Fruit fly (Drosophila melanogaster) whole organism, prepupa: ENCODE data around the gene TP53INP.

Experiments used
- CG10631 ChIP-seq: fragments of 200-800 bp; sonication (Bioruptor generic); optimal IDR thresholded peaks from 2 replicates; lab custom pipeline; 2016; ENCODE audit warnings: missing biosample characterization, missing genetic modification characterization
- CG10669 ChIP-seq: fragments of 200-800 bp; sonication (Bioruptor generic); optimal IDR thresholded peaks from 3 replicates; lab custom pipeline; 2018; ENCODE audit warnings: missing biosample characterization, mild to moderate bottlenecking, missing genetic modification characterization, moderate library complexity
- CG11294 ChIP-seq: fragments of 200-800 bp; sonication (Bioruptor generic); IDR thresholded peaks from 2 replicates; pipeline ENCODE4 v1.3.6; 2022; ENCODE audit warnings: missing biosample characterization, missing genetic modification characterization
- CG11762 ChIP-seq: fragments of 200-800 bp; sonication (Bioruptor generic); optimal IDR thresholded peaks from 3 replicates; lab custom pipeline; 2016; ENCODE audit warnings: missing biosample characterization, missing genetic modification characterization; ENCODE audit not compliant: insufficient read depth
- CG11902 ChIP-seq: fragments of 200-800 bp; sonication (Bioruptor generic); optimal IDR thresholded peaks from 3 replicates; lab custom pipeline; 2016; ENCODE audit warnings: missing biosample characterization, missing genetic modification characterization
- CG1621 ChIP-seq: fragments of 200-800 bp; sonication (Bioruptor generic); optimal IDR thresholded peaks from 3 replicates; lab custom pipeline; 2018; ENCODE audit warnings: missing biosample characterization, mild to moderate bottlenecking, missing genetic modification characterization
- CG16779 ChIP-seq: fragments of 200-800 bp; sonication (Bioruptor generic); optimal IDR thresholded peaks from 3 replicates; lab custom pipeline; 2017; ENCODE audit warnings: missing biosample characterization, mild to moderate bottlenecking, missing genetic modification characterization
- CG3032 ChIP-seq: fragments of 200-800 bp; optimal IDR thresholded peaks from 2 replicates; lab custom pipeline; 2019; ENCODE audit warnings: missing biosample characterization, mild to moderate bottlenecking, missing genetic modification characterization, moderate library complexity
- CG31627 ChIP-seq: fragments of 200-800 bp; sonication (Bioruptor generic); optimal IDR thresholded peaks from 3 replicates; lab custom pipeline; 2016; ENCODE audit warnings: missing biosample characterization, missing genetic modification characterization
- CG32006 ChIP-seq: fragments of 200-800 bp; sonication (Bioruptor generic); optimal IDR thresholded peaks from 3 replicates; lab custom pipeline; 2017; ENCODE audit warnings: missing biosample characterization, mild to moderate bottlenecking, missing genetic modification characterization
- CG34406 ChIP-seq: fragments of 200-800 bp; sonication (Bioruptor generic); optimal IDR thresholded peaks from 3 replicates; lab custom pipeline; 2016; ENCODE audit warnings: missing biosample characterization, missing genetic modification characterization
- CG3919 ChIP-seq: fragments of 200-800 bp; sonication (Bioruptor generic); optimal IDR thresholded peaks from 3 replicates; lab custom pipeline; 2016; ENCODE audit warnings: missing biosample characterization, missing genetic modification characterization
- CG6163 ChIP-seq: fragments of 200-800 bp; sonication (Bioruptor generic); IDR thresholded peaks from 3 replicates; pipeline ENCODE4 v1.3.6; 2022; ENCODE audit warnings: missing biosample characterization, missing genetic modification characterization
- CG6276 ChIP-seq: fragments of 200-800 bp; sonication (Bioruptor generic); optimal IDR thresholded peaks from 2 replicates; lab custom pipeline; 2017; ENCODE audit warnings: missing biosample characterization, mild to moderate bottlenecking, missing genetic modification characterization
- CG6792 ChIP-seq: fragments of 200-800 bp; sonication (Bioruptor generic); optimal IDR thresholded peaks from 3 replicates; lab custom pipeline; 2016; ENCODE audit warnings: missing biosample characterization, missing genetic modification characterization
- CG6808 ChIP-seq: fragments of 200-800 bp; sonication (Bioruptor generic); optimal IDR thresholded peaks from 3 replicates; lab custom pipeline; 2017; ENCODE audit warnings: missing biosample characterization, missing genetic modification characterization, mild to moderate bottlenecking, moderate library complexity, missing genetic modification reagents
- CG6854 ChIP-seq: fragments of 200-800 bp; sonication (Bioruptor generic); optimal IDR thresholded peaks from 2 replicates; lab custom pipeline; 2017; ENCODE audit warnings: missing biosample characterization, mild to moderate bottlenecking, missing genetic modification characterization
- CG7368 ChIP-seq: fragments of 200-800 bp; sonication (Bioruptor generic); optimal IDR thresholded peaks from 3 replicates; lab custom pipeline; 2016; ENCODE audit warnings: missing biosample characterization, missing genetic modification characterization
- CG8119 ChIP-seq: fragments of 200-800 bp; sonication (Bioruptor generic); IDR thresholded peaks from 3 replicates; pipeline ENCODE4 v1.3.6; 2022; ENCODE audit warnings: missing biosample characterization, missing genetic modification characterization
- CG8632 ChIP-seq: fragments of 200-800 bp; sonication (Bioruptor generic); optimal IDR thresholded peaks from 3 replicates; lab custom pipeline; 2016; ENCODE audit warnings: missing biosample characterization, missing genetic modification characterization
- CG9139 ChIP-seq: fragments of 200-800 bp; sonication (Bioruptor generic); optimal IDR thresholded peaks from 3 replicates; lab custom pipeline; 2017; ENCODE audit warnings: missing biosample characterization, mild to moderate bottlenecking, missing genetic modification characterization
- Eip75B ChIP-seq: fragments of 200-800 bp; sonication (Bioruptor generic); optimal IDR thresholded peaks from 3 replicates; lab custom pipeline; 2016; ENCODE audit warnings: missing biosample characterization, missing genetic modification characterization
- Eip78C ChIP-seq: fragments of 200-800 bp; sonication (Bioruptor generic); peaks from one replicate; lab custom pipeline; 2016; ENCODE audit warnings: missing biosample characterization, missing genetic modification characterization
- Eip93F ChIP-seq: fragments of 200-800 bp; sonication (Bioruptor generic); optimal IDR thresholded peaks from 2 replicates; lab custom pipeline; 2016; ENCODE audit warnings: missing biosample characterization, mild to moderate bottlenecking, missing genetic modification characterization
- Ets96B ChIP-seq: fragments of 200-800 bp; optimal IDR thresholded peaks from 2 replicates; lab custom pipeline; 2019; ENCODE audit warnings: missing biosample characterization, mild to moderate bottlenecking, missing genetic modification characterization, moderate library complexity
- Gug ChIP-seq: fragments of 200-800 bp; sonication (Bioruptor generic); IDR thresholded peaks from 2 replicates; pipeline ENCODE4 v1.3.6; 2022; ENCODE audit warnings: missing biosample characterization, missing genetic modification characterization
- Hr38 ChIP-seq: sonication (Bioruptor generic); optimal IDR thresholded peaks from 2 replicates; lab custom pipeline; 2016; ENCODE audit warnings: missing biosample characterization, missing genetic modification characterization
- Hr4 ChIP-seq: fragments of 200-800 bp; sonication (Bioruptor generic); optimal IDR thresholded peaks from 3 replicates; lab custom pipeline; 2016; ENCODE audit warnings: missing biosample characterization, missing genetic modification characterization
- Lpt ChIP-seq: fragments of 200-800 bp; sonication (Bioruptor generic); optimal IDR thresholded peaks from 3 replicates; lab custom pipeline; 2016; ENCODE audit warnings: missing biosample characterization, missing genetic modification characterization
- Met ChIP-seq: fragments of 200-800 bp; sonication (Bioruptor generic); optimal IDR thresholded peaks from 3 replicates; lab custom pipeline; 2016; ENCODE audit warnings: missing biosample characterization, missing genetic modification characterization
- OdsH ChIP-seq: fragments of 200-800 bp; sonication (Bioruptor generic); optimal IDR thresholded peaks from 3 replicates; lab custom pipeline; 2016; ENCODE audit warnings: missing biosample characterization, missing genetic modification characterization
- Sox102F ChIP-seq: fragments of 200-800 bp; sonication (Bioruptor generic); optimal IDR thresholded peaks from 2 replicates; lab custom pipeline; 2016; ENCODE audit warnings: missing biosample characterization, mild to moderate bottlenecking, missing genetic modification characterization
- Sox14 ChIP-seq: fragments of 200-800 bp; sonication (Bioruptor generic); optimal IDR thresholded peaks from 3 replicates; lab custom pipeline; 2016; ENCODE audit warnings: missing biosample characterization, missing genetic modification characterization
- Sox15 ChIP-seq: fragments of 200-800 bp; sonication (Bioruptor generic); optimal IDR thresholded peaks from 3 replicates; lab custom pipeline; 2016; ENCODE audit warnings: missing biosample characterization, missing genetic modification characterization
- acj6 ChIP-seq: fragments of 200-800 bp; sonication (Bioruptor generic); optimal IDR thresholded peaks from 3 replicates; lab custom pipeline; 2016; ENCODE audit warnings: missing biosample characterization, missing genetic modification characterization
- cyc ChIP-seq: fragments of 200-800 bp; sonication (Bioruptor generic); optimal IDR thresholded peaks from 3 replicates; lab custom pipeline; 2016; ENCODE audit warnings: missing biosample characterization, missing genetic modification characterization
- dac ChIP-seq: fragments of 200-800 bp; sonication (Bioruptor generic); optimal IDR thresholded peaks from 2 replicates; lab custom pipeline; 2017; ENCODE audit warnings: missing biosample characterization, mild to moderate bottlenecking, missing genetic modification characterization
- dsx ChIP-seq: fragments of 200-800 bp; optimal IDR thresholded peaks from 3 replicates; lab custom pipeline; 2019; ENCODE audit warnings: missing biosample characterization, mild to moderate bottlenecking, missing genetic modification characterization, moderate library complexity; ENCODE audit not compliant: poor library complexity, severe bottlenecking
- eg ChIP-seq: fragments of 200-800 bp; sonication (Bioruptor generic); IDR thresholded peaks from 3 replicates; pipeline ENCODE4 v1.3.6; 2022; ENCODE audit warnings: missing biosample characterization, missing genetic modification characterization
- lz ChIP-seq: fragments of 200-800 bp; sonication (Bioruptor generic); optimal IDR thresholded peaks from 3 replicates; lab custom pipeline; 2016; ENCODE audit warnings: missing biosample characterization, missing genetic modification characterization
- net ChIP-seq: fragments of 200-800 bp; sonication (Bioruptor generic); optimal IDR thresholded peaks from 3 replicates; lab custom pipeline; 2016; ENCODE audit warnings: missing biosample characterization, missing genetic modification characterization
- pdm3 ChIP-seq: fragments of 200-800 bp; sonication (Bioruptor generic); optimal IDR thresholded peaks from 3 replicates; lab custom pipeline; 2016; ENCODE audit warnings: missing biosample characterization, missing genetic modification characterization
- salr ChIP-seq, 2 experiments: fragments of 200-800 bp; sonication (Bioruptor generic); optimal IDR thresholded peaks; 3 replicates each; lab custom pipeline; 2016 to 2018; ENCODE audit warnings: missing biosample characterization in 2 of 2, missing genetic modification characterization in 2 of 2, mild to moderate bottlenecking in 1 of 2
- spab ChIP-seq: fragments of 200-800 bp; sonication (Bioruptor generic); optimal IDR thresholded peaks from 2 replicates; lab custom pipeline; 2017; ENCODE audit warnings: missing biosample characterization, mild to moderate bottlenecking, missing genetic modification characterization, missing genetic modification reagents
- ss ChIP-seq, 2 experiments: fragments of 200-800 bp; sonication (Bioruptor generic); optimal IDR thresholded peaks; 2 replicates in 1 of 2; 3 replicates in 1 of 2; lab custom pipeline; 2017 to 2018; ENCODE audit warnings: mild to moderate bottlenecking in 2 of 2, missing biosample characterization in 2 of 2, missing genetic modification characterization in 2 of 2, moderate library complexity in 1 of 2
- svp ChIP-seq: fragments of 200-800 bp; sonication (Bioruptor generic); peaks from one replicate; lab custom pipeline; 2016; ENCODE audit warnings: missing biosample characterization, missing genetic modification characterization
- topi ChIP-seq: fragments of 200-800 bp; sonication (Bioruptor generic); optimal IDR thresholded peaks from 3 replicates; lab custom pipeline; 2016; ENCODE audit warnings: missing biosample characterization, missing genetic modification characterization
- vri ChIP-seq: fragments of 200-800 bp; sonication (Bioruptor generic); optimal IDR thresholded peaks from 3 replicates; lab custom pipeline; 2016; ENCODE audit warnings: missing biosample characterization, mild to moderate bottlenecking, missing genetic modification characterization

The TP53INP gene

DNA sequence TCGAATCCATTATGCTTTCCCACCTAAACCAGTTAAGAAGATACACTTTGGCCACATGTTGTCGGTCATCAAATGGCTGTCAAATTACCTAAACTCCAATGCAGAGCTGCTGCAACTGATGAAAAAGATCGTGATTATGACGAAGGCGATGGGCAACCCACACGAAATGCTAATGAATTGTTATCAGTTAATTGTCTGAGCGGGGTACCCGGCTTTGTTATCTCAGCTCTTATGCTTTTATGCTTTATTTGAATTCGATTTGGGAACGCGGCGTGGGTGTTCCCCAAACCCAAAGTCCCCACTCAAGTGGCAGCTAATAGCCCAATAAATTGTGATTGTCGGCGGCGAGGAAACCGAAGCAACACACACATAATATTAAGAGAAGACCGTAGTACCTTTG lies 24.2 kb upstream of the TP53INP start:
- TF ChIP-seq Hr38 (no peak), dac (GFP tag; lab: Kevin White, UChicago) (no peak), cyc (GFP tag; lab: Kevin White, UChicago) (no peak), CG3919 (GFP tag; lab: Kevin White, UChicago) (no peak), CG6276 (GFP tag; lab: Kevin White, UChicago) (no peak), CG16779 (no peak), pdm3 (no peak), Ets96B (tag; lab: Kevin White, UChicago) (no peak), OdsH (GFP tag; lab: Kevin White, UChicago) (no peak), CG8119 (GFP tag; lab: Robert Waterston, UW) (no peak), Hr4 (no peak), CG3032 (no peak), CG32006 (GFP tag; lab: Kevin White, UChicago) (no peak), CG31627 (GFP tag; lab: Kevin White, UChicago) (no peak), CG7368 (GFP tag; lab: Kevin White, UChicago) (no peak), Sox15 (GFP tag; lab: Kevin White, UChicago) (no peak), acj6 (GFP tag; lab: Kevin White, UChicago) (no peak), ss (GFP tag; optimal IDR thresholded peaks at IDR 0.05; lab: Kevin White, UChicago) (no peak), Eip78C (GFP tag; lab: Kevin White, UChicago) (no peak)

DNA sequence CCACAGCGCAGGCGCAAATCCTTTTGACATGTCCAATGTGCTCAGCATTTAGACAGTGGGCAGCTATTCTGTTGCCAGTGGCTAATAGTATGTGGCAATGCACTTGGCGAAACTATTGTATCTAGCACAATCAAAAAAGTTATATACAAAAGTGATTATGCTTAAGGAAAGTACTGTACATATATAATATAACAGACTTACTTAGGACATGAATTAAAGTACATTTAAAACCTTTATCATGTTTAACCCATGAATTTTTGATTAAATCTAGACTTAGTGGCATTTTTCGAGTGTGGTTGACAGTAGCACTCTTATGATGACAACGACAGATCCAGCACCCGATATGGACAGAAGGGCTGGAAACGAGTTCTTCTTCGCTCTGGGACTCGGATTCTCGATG lies 23.6 kb upstream of the TP53INP start:
- TF ChIP-seq CG6276 (GFP tag; lab: Kevin White, UChicago) (no peak), Eip78C (GFP tag; lab: Kevin White, UChicago) (peak; percentile 91), CG32006 (GFP tag; lab: Kevin White, UChicago) (peak; percentile 3), spab (GFP tag; lab: Kevin White, UChicago) (peak; percentile 92), Lpt (GFP tag; lab: Kevin White, UChicago) (no peak), CG34406 (GFP tag; lab: Kevin White, UChicago) (no peak), CG16779 (peak; percentile 3), CG1621 (tag; lab: Kevin White, UChicago) (peak; percentile 72), CG6808 (peak; percentile 90), CG8119 (GFP tag; lab: Robert Waterston, UW) (peak; percentile 48; the same call in 2 of the 3 replicates), lz (GFP tag; lab: Kevin White, UChicago) (peak; percentile 34), CG7368 (GFP tag; lab: Kevin White, UChicago) (peak; percentile 67), Sox102F (GFP tag; lab: Kevin White, UChicago) (peak; percentile 29), CG8632 (GFP tag; lab: Kevin White, UChicago) (peak; percentile 30), OdsH (GFP tag; lab: Kevin White, UChicago) (peak; percentile 61), Eip75B (GFP tag; lab: Kevin White, UChicago) (peak; percentile 74), CG10669 (GFP tag; lab: Kevin White, UChicago) (peak; percentile 92), CG10631 (peak; percentile 74), Sox15 (GFP tag; lab: Kevin White, UChicago) (no peak), CG6854 (GFP tag; lab: Kevin White, UChicago) (no peak), salr (GFP tag; optimal IDR thresholded peaks at IDR 0.05; lab: Kevin White, UChicago) (peak; percentile 39 to 50), CG3919 (GFP tag; lab: Kevin White, UChicago) (peak; percentile 90), dsx (GFP tag; lab: Kevin White, UChicago) (peak; percentile 85), dac (GFP tag; lab: Kevin White, UChicago) (no peak), vri (GFP tag; lab: Kevin White, UChicago) (peak; percentile 24), CG11902 (GFP tag; lab: Kevin White, UChicago) (peak; percentile 1), Hr4 (no peak), svp (GFP tag; lab: Kevin White, UChicago) (peak; percentile 70), CG9139 (GFP tag; lab: Kevin White, UChicago) (peak; percentile 72), CG3032 (peak; percentile 91), CG6792 (GFP tag; lab: Kevin White, UChicago) (peak; percentile 49), cyc (GFP tag; lab: Kevin White, UChicago) (peak; percentile 72), ss (GFP tag; optimal IDR thresholded peaks at IDR 0.05; lab: Kevin White, UChicago) (peak; percentile 61 to 66), CG6163 (GFP tag; lab: Robert Waterston, UW) (peak; percentile 77), CG11294 (GFP tag; lab: Robert Waterston, UW) (no peak), Sox14 (GFP tag; lab: Kevin White, UChicago) (peak; percentile 54), Met (GFP tag; lab: Kevin White, UChicago) (peak; percentile 42), net (GFP tag; lab: Kevin White, UChicago) (peak; percentile 10), Gug (no peak), CG11762 (GFP tag; lab: Kevin White, UChicago) (peak; percentile 61), acj6 (GFP tag; lab: Kevin White, UChicago) (peak; percentile 54), topi (peak; percentile 70), Eip93F (GFP tag; lab: Kevin White, UChicago) (no peak), eg (peak; percentile 30; the same call in 1 of the 3 replicates)
